Worm (Caenorhabditis elegans) whole organism, L1 larva: ENCODE data around the gene pen-2.

Source experiments
- C16A3.4 ChIP-seq: fragments of 150-350 bp; optimal IDR thresholded peaks from 2 replicates; lab custom pipeline; 2014; ENCODE audit warnings: missing biosample characterization, missing genetic modification characterization
- C34B4.2 ChIP-seq: sonication (generic microtip); optimal IDR thresholded peaks from 2 replicates; lab custom pipeline; 2017; ENCODE audit warnings: mild to moderate bottlenecking, missing genetic modification characterization, missing compliant biosample characterization
- F16B12.6 ChIP-seq: fragments of 150-350 bp; optimal IDR thresholded peaks from 2 replicates; lab custom pipeline; 2014; ENCODE audit warnings: missing biosample characterization, missing genetic modification characterization
- Y116A8C.19 ChIP-seq: sonication (generic microtip); optimal IDR thresholded peaks from 2 replicates; lab custom pipeline; 2016; ENCODE audit warnings: missing compliant biosample characterization, missing genetic modification characterization, borderline replicate concordance
- aha-1 ChIP-seq: fragments of 150-350 bp; optimal IDR thresholded peaks from 2 replicates; lab custom pipeline; 2014; ENCODE audit warnings: missing biosample characterization, missing genetic modification characterization
- alr-1 ChIP-seq: fragments of 200-800 bp; sonication (Bioruptor generic); optimal IDR thresholded peaks from 2 replicates; lab custom pipeline; 2018; ENCODE audit warnings: borderline replicate concordance, mild to moderate bottlenecking, missing genetic modification characterization, missing compliant biosample characterization
- aly-2 ChIP-seq: fragments of 150-350 bp; optimal IDR thresholded peaks from 2 replicates; lab custom pipeline; 2014; ENCODE audit warnings: missing biosample characterization, missing genetic modification characterization
- ama-1 ChIP-seq: fragments of 150-350 bp; optimal IDR thresholded peaks from 2 replicates; lab custom pipeline; 2014
- ceh-63 ChIP-seq: fragments of 200-800 bp; sonication (Bioruptor generic); optimal IDR thresholded peaks from 2 replicates; lab custom pipeline; 2018; ENCODE audit warnings: mild to moderate bottlenecking, missing genetic modification characterization, missing compliant biosample characterization
- ceh-88 ChIP-seq: fragments of 200-800 bp; sonication (Bioruptor generic); IDR thresholded peaks from 2 replicates; pipeline ENCODE4 v1.3.6; 2022; ENCODE audit warnings: missing genetic modification characterization, missing compliant biosample characterization
- ceh-90 ChIP-seq: sonication (generic microtip); optimal IDR thresholded peaks from 2 replicates; lab custom pipeline; 2016; ENCODE audit warnings: missing genetic modification characterization, missing compliant biosample characterization
- ces-1 ChIP-seq: fragments of 150-350 bp; optimal IDR thresholded peaks from 2 replicates; lab custom pipeline; 2014; ENCODE audit warnings: missing biosample characterization, missing genetic modification reagents, missing genetic modification characterization
- efl-1 ChIP-seq, 4 experiments: fragments of 150-350 bp; optimal IDR thresholded peaks in 3 of 4; peaks in 1 of 4; 1 replicate in 1 of 4; 2 replicates in 3 of 4; lab custom pipeline; 2014; ENCODE audit warnings: missing biosample characterization in 2 of 4, missing genetic modification characterization in 2 of 4, missing genetic modification reagents in 2 of 4
- egl-13 ChIP-seq: sonication (generic microtip); optimal IDR thresholded peaks from 2 replicates; lab custom pipeline; 2016; ENCODE audit warnings: missing genotype, missing genetic modification reagents, missing genetic modification characterization, missing compliant biosample characterization
- elt-2 ChIP-seq: sonication (generic microtip); optimal IDR thresholded peaks from 2 replicates; lab custom pipeline; 2016; ENCODE audit warnings: missing genetic modification characterization, mild to moderate bottlenecking, inconsistent platforms, missing compliant biosample characterization, missing genetic modification reagents
- ets-5 ChIP-seq: fragments of 200-800 bp; sonication (Bioruptor generic); IDR thresholded peaks from 2 replicates; pipeline ENCODE4 v1.3.6; 2022; ENCODE audit warnings: missing genetic modification characterization, missing compliant biosample characterization
- fkh-4 ChIP-seq: sonication (generic microtip); optimal IDR thresholded peaks from 2 replicates; lab custom pipeline; 2016; ENCODE audit warnings: missing compliant biosample characterization, missing genetic modification characterization, borderline replicate concordance
- fos-1 ChIP-seq: fragments of 150-350 bp; optimal IDR thresholded peaks from 2 replicates; lab custom pipeline; 2014; ENCODE audit warnings: missing biosample characterization, missing genetic modification characterization
- grh-1 ChIP-seq: fragments of 200-800 bp; sonication (Bioruptor generic); IDR thresholded peaks from 2 replicates; pipeline ENCODE4 v1.3.6; 2022; ENCODE audit warnings: missing genetic modification reagents, missing genetic modification characterization, missing compliant biosample characterization
- hlh-4 ChIP-seq: sonication (generic microtip); optimal IDR thresholded peaks from 2 replicates; lab custom pipeline; 2016; ENCODE audit warnings: mild to moderate bottlenecking, missing genetic modification characterization, missing compliant biosample characterization
- hpl-2 ChIP-seq: fragments of 150-350 bp; optimal IDR thresholded peaks from 2 replicates; lab custom pipeline; 2014; ENCODE audit warnings: missing biosample characterization, missing genetic modification reagents, missing genetic modification characterization
- irx-1 ChIP-seq: sonication (generic microtip); optimal IDR thresholded peaks from 2 replicates; lab custom pipeline; 2016; ENCODE audit warnings: missing genetic modification characterization, missing compliant biosample characterization
- jun-1 ChIP-seq: fragments of 150-350 bp; optimal IDR thresholded peaks from 2 replicates; lab custom pipeline; 2014; ENCODE audit warnings: missing biosample characterization, missing genetic modification reagents, missing genetic modification characterization
- lin-13 ChIP-seq: fragments of 150-350 bp; optimal IDR thresholded peaks from 2 replicates; lab custom pipeline; 2014; ENCODE audit warnings: missing biosample characterization, missing genetic modification reagents, missing genetic modification characterization
- lin-15B ChIP-seq: fragments of 150-350 bp; sonication (generic microtip); optimal IDR thresholded peaks from 3 replicates; lab custom pipeline; 2014; ENCODE audit warnings: missing biosample characterization, missing genetic modification characterization
- lin-39 ChIP-seq: fragments of 150-350 bp; optimal IDR thresholded peaks from 2 replicates; lab custom pipeline; 2014; ENCODE audit warnings: missing biosample characterization, missing genetic modification reagents, missing genetic modification characterization
- lir-3 ChIP-seq: sonication (generic microtip); optimal IDR thresholded peaks from 2 replicates; lab custom pipeline; 2016; ENCODE audit warnings: mild to moderate bottlenecking, missing genetic modification characterization, moderate library complexity, missing compliant biosample characterization; ENCODE audit not compliant: poor library complexity
- mab-9 ChIP-seq: fragments of 200-800 bp; sonication (Bioruptor generic); IDR thresholded peaks from 2 replicates; pipeline ENCODE4 v1.3.6; 2022; ENCODE audit warnings: missing genetic modification reagents, missing genetic modification characterization, missing compliant biosample characterization
- mep-1 ChIP-seq: fragments of 150-350 bp; optimal IDR thresholded peaks from 2 replicates; lab custom pipeline; 2014; ENCODE audit warnings: missing biosample characterization, missing genetic modification characterization
- nhr-11 ChIP-seq: fragments of 150-350 bp; optimal IDR thresholded peaks from 2 replicates; lab custom pipeline; 2014; ENCODE audit warnings: missing biosample characterization, missing genetic modification characterization
- nhr-12 ChIP-seq: sonication (generic microtip); optimal IDR thresholded peaks from 2 replicates; lab custom pipeline; 2017; ENCODE audit warnings: missing biosample characterization, missing genetic modification characterization
- nhr-19 ChIP-seq: fragments of 200-800 bp; sonication (Bioruptor generic); conservative IDR thresholded peaks from 2 replicates; pipeline ENCODE4 v1.3.6; 2022; ENCODE audit warnings: missing genetic modification characterization, missing compliant biosample characterization
- nhr-20 ChIP-seq: sonication (generic microtip); optimal IDR thresholded peaks from 2 replicates; lab custom pipeline; 2016; ENCODE audit warnings: mild to moderate bottlenecking, missing genetic modification characterization, missing compliant biosample characterization
- nhr-71 ChIP-seq: sonication (generic microtip); optimal IDR thresholded peaks from 2 replicates; lab custom pipeline; 2016; ENCODE audit warnings: mild to moderate bottlenecking, missing genetic modification characterization, moderate library complexity, missing compliant biosample characterization
- nhr-77 ChIP-seq: fragments of 150-350 bp; optimal IDR thresholded peaks from 2 replicates; lab custom pipeline; 2014; ENCODE audit warnings: missing biosample characterization, missing genetic modification characterization
- pax-3 ChIP-seq: fragments of 200-800 bp; sonication (Bioruptor generic); optimal IDR thresholded peaks from 2 replicates; lab custom pipeline; 2018; ENCODE audit warnings: mild to moderate bottlenecking, missing genetic modification characterization, moderate library complexity, missing compliant biosample characterization
- pqm-1 ChIP-seq: sonication (generic microtip); optimal IDR thresholded peaks from 3 replicates; lab custom pipeline; 2017; ENCODE audit warnings: missing biosample characterization, missing genetic modification characterization
- rnt-1 ChIP-seq: sonication (generic microtip); optimal IDR thresholded peaks from 2 replicates; lab custom pipeline; 2016; ENCODE audit warnings: mild to moderate bottlenecking, missing genetic modification characterization, moderate library complexity, missing compliant biosample characterization
- skn-1 ChIP-seq: fragments of 150-350 bp; optimal IDR thresholded peaks from 2 replicates; lab custom pipeline; 2014; ENCODE audit warnings: missing biosample characterization, missing genetic modification characterization
- snpc-4 ChIP-seq: fragments of 150-350 bp; optimal IDR thresholded peaks from 2 replicates; lab custom pipeline; 2014; ENCODE audit warnings: missing biosample characterization, missing genetic modification characterization
- snu-23 ChIP-seq: sonication (generic microtip); optimal IDR thresholded peaks from 2 replicates; lab custom pipeline; 2016; ENCODE audit warnings: missing genetic modification characterization, missing compliant biosample characterization
- sup-37 ChIP-seq: fragments of 200-800 bp; sonication (Bioruptor generic); optimal IDR thresholded peaks from 2 replicates; lab custom pipeline; 2018; ENCODE audit warnings: mild to moderate bottlenecking, missing genetic modification characterization, missing compliant biosample characterization
- swsn-7 ChIP-seq: sonication (generic microtip); optimal IDR thresholded peaks from 2 replicates; lab custom pipeline; 2016; ENCODE audit warnings: missing genetic modification characterization, missing compliant biosample characterization
- tbx-2 ChIP-seq: sonication (generic microtip); optimal IDR thresholded peaks from 2 replicates; lab custom pipeline; 2016; ENCODE audit warnings: missing genetic modification characterization, missing compliant biosample characterization
- tlp-1 ChIP-seq: fragments of 150-350 bp; optimal IDR thresholded peaks from 2 replicates; lab custom pipeline; 2014; ENCODE audit warnings: missing biosample characterization, missing genetic modification characterization
- unc-130 ChIP-seq: fragments of 150-350 bp; optimal IDR thresholded peaks from 2 replicates; lab custom pipeline; 2017; ENCODE audit warnings: missing biosample characterization, missing genetic modification characterization, inconsistent platforms
- unc-86 ChIP-seq: sonication (generic microtip); optimal IDR thresholded peaks from 2 replicates; lab custom pipeline; 2016; ENCODE audit warnings: missing genetic modification characterization, missing compliant biosample characterization
- unc-98 ChIP-seq: fragments of 200-800 bp; sonication (Bioruptor generic); IDR thresholded peaks from 2 replicates; pipeline ENCODE4 v1.3.6; 2022; ENCODE audit warnings: missing genetic modification characterization, missing compliant biosample characterization
- vab-15 ChIP-seq: sonication (generic microtip); optimal IDR thresholded peaks from 2 replicates; lab custom pipeline; 2017; ENCODE audit warnings: missing genotype, mild to moderate bottlenecking, missing genetic modification characterization, missing compliant biosample characterization
- xbp-1 ChIP-seq: sonication (generic microtip); optimal IDR thresholded peaks from 2 replicates; lab custom pipeline; 2016; ENCODE audit warnings: missing genetic modification characterization, missing compliant biosample characterization
- ztf-11 ChIP-seq, 2 experiments: sonication (generic microtip); optimal IDR thresholded peaks; 2 replicates each; lab custom pipeline; 2016 to 2017; ENCODE audit warnings: missing genetic modification characterization in 2 of 2, missing biosample characterization in 1 of 2, missing compliant biosample characterization in 1 of 2
- ztf-4 ChIP-seq: fragments of 150-350 bp; optimal IDR thresholded peaks from 2 replicates; lab custom pipeline; 2014; ENCODE audit warnings: missing biosample characterization, missing genetic modification characterization

Gene pen-2

DNA sequence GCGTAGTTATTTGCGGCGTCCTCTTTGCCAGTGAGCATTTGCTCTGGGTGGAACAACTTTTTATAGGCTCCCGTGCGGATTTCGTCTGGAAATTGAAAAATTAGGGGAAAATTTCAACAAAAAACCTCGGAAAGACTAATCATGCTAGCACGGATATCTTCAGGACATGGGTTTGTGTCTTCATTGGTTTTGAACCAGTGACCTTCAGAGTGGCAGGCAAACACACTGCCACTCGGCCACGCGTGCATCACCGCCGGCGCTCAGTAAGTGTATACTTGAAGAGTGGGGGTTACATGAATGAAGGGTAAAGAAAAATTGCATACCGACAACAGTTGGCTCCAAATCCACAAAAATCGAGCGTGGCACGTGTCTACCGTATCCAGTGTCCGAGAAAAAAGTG, 28.1 kb downstream of the pen-2 start (continued):
- TF ChIP-seq Y116A8C.19 (tag; lab: Kevin White, UChicago) (no peak), C16A3.4 (tag; lab: Kevin White, UChicago) (peak; percentile 73), rnt-1 (peak; percentile 81), aly-2 (tag; lab: Kevin White, UChicago) (no peak), nhr-71 (no peak), grh-1 (GFP tag; lab: Robert Waterston, UW) (no peak), snu-23 (GFP tag; lab: Kevin White, UChicago) (peak; percentile 78), C34B4.2 (tag; lab: Kevin White, UChicago) (no peak), lin-13 (peak; percentile 69), nhr-20 (tag; lab: Kevin White, UChicago) (peak; percentile 65), alr-1 (tag; lab: Kevin White, UChicago) (no peak), sup-37 (GFP tag; lab: Kevin White, UChicago) (no peak), ztf-11 (tag; optimal IDR thresholded peaks at IDR 0.05; lab: Kevin White, UChicago) (peak in 1 of 2 experiments; percentile 53), pqm-1 (no peak), hlh-4 (tag; lab: Kevin White, UChicago) (no peak), vab-15 (peak; percentile 55), lin-15B (tag; lab: Kevin White, UChicago) (no peak), mab-9 (GFP tag; lab: Robert Waterston, UW) (no peak), ces-1 (GFP tag; lab: Kevin White, UChicago) (no peak), nhr-77 (tag; lab: Kevin White, UChicago) (peak; percentile 34), skn-1 (tag; lab: Kevin White, UChicago) (peak; percentile 33), F16B12.6 (peak; percentile 27), ceh-90 (tag; lab: Kevin White, UChicago) (no peak), jun-1 (tag; lab: Kevin White, UChicago) (no peak), unc-98 (0 out of 2 replicates have a peak, but pooled peaks have one; percentile 20), efl-1 (optimal IDR thresholded peaks at IDR 0.05; lab: Kevin White, UChicago) (peak; percentile 45 to 61), efl-1 (GFP tag; optimal IDR thresholded peaks at IDR 0.05 in 1 of 2; lab: Kevin White, UChicago) (peak; percentile 59 to 88), snpc-4 (tag; lab: Kevin White, UChicago) (peak; percentile 50), ceh-88 (GFP tag; lab: Robert Waterston, UW) (no peak), pax-3 (tag; lab: Kevin White, UChicago) (peak; percentile 32), fos-1 (tag; lab: Kevin White, UChicago) (peak; percentile 49), aha-1 (tag; lab: Kevin White, UChicago) (no peak), egl-13 (peak; percentile 55), ceh-63 (GFP tag; lab: Kevin White, UChicago) (no peak), tbx-2 (peak; percentile 64), xbp-1 (tag; lab: Kevin White, UChicago) (peak; percentile 62), swsn-7 (tag; lab: Kevin White, UChicago) (peak; percentile 57), elt-2 (tag; lab: Kevin White, UChicago) (peak; percentile 45), lin-39 (tag; lab: Kevin White, UChicago) (peak; percentile 1), ets-5 (GFP tag; lab: Robert Waterston, UW) (no peak), fkh-4 (tag; lab: Kevin White, UChicago) (no peak), nhr-19 (GFP tag; lab: Robert Waterston, UW) (peak; percentile 69), mep-1 (tag; lab: Kevin White, UChicago) (peak; percentile 60), unc-130 (tag; lab: Kevin White, UChicago) (no peak), lir-3 (tag; lab: Kevin White, UChicago) (no peak), nhr-11 (no peak), irx-1 (tag; lab: Kevin White, UChicago) (peak; percentile 60), ztf-4 (tag; lab: Kevin White, UChicago) (no peak), ama-1 (lab: Kevin White, UChicago) (no peak), unc-86 (tag; lab: Kevin White, UChicago) (peak; percentile 46), tlp-1 (tag; lab: Kevin White, UChicago) (no peak), nhr-12 (tag; lab: Kevin White, UChicago) (no peak), hpl-2 (GFP tag; lab: Kevin White, UChicago) (no peak)
